Worm (Caenorhabditis elegans) whole organism, late embryonic: Measurements from ENCODE around the gene nsy-1.

Experiments
- C08G9.2 ChIP-seq: sonication (generic microtip); optimal IDR thresholded peaks from 2 replicates; lab custom pipeline; 2016; ENCODE audit warnings: mild to moderate bottlenecking, missing genetic modification characterization, moderate library complexity, missing compliant biosample characterization
- C38D4.7 ChIP-seq: fragments of 200-800 bp; sonication (Bioruptor generic); optimal IDR thresholded peaks from 2 replicates; lab custom pipeline; 2018; ENCODE audit warnings: mild to moderate bottlenecking, missing genetic modification characterization, moderate library complexity, missing compliant biosample characterization
- F13H6.1 ChIP-seq: sonication (generic microtip); optimal IDR thresholded peaks from 2 replicates; lab custom pipeline; 2016; ENCODE audit warnings: missing genetic modification characterization, missing compliant biosample characterization
- K02D7.2 ChIP-seq: sonication (generic microtip); optimal IDR thresholded peaks from 2 replicates; lab custom pipeline; 2017; ENCODE audit warnings: mild to moderate bottlenecking, missing genetic modification characterization, missing compliant biosample characterization
- K09A11.1 ChIP-seq: sonication (generic microtip); optimal IDR thresholded peaks from 2 replicates; lab custom pipeline; 2017; ENCODE audit warnings: antibody characterized with exemption, mild to moderate bottlenecking, missing genetic modification characterization, missing compliant biosample characterization; ENCODE audit not compliant: insufficient read depth
- T23F11.4 ChIP-seq: fragments of 200-800 bp; sonication (Bioruptor generic); optimal IDR thresholded peaks from 2 replicates; lab custom pipeline; 2018; ENCODE audit warnings: mild to moderate bottlenecking, missing genetic modification characterization, missing compliant biosample characterization
- ahr-1 ChIP-seq: sonication (generic microtip); optimal IDR thresholded peaks from 2 replicates; lab custom pipeline; 2016; ENCODE audit warnings: missing genetic modification characterization, missing compliant biosample characterization
- ceh-14 ChIP-seq: sonication (generic microtip); optimal IDR thresholded peaks from 2 replicates; lab custom pipeline; 2016; ENCODE audit warnings: missing genotype, missing genetic modification characterization, missing compliant biosample characterization
- ceh-22 ChIP-seq: sonication (generic microtip); optimal IDR thresholded peaks from 2 replicates; lab custom pipeline; 2017; ENCODE audit warnings: missing biosample characterization, missing genetic modification characterization
- ceh-24 ChIP-seq: sonication (generic microtip); optimal IDR thresholded peaks from 2 replicates; lab custom pipeline; 2016; ENCODE audit warnings: mild to moderate bottlenecking, missing genetic modification characterization, missing compliant biosample characterization
- ceh-30 ChIP-seq: fragments of 150-350 bp; optimal IDR thresholded peaks from 2 replicates; lab custom pipeline; 2014; ENCODE audit warnings: missing biosample characterization, missing genetic modification characterization
- ceh-31 ChIP-seq: sonication (generic microtip); optimal IDR thresholded peaks from 2 replicates; lab custom pipeline; 2016; ENCODE audit warnings: missing genetic modification characterization, missing compliant biosample characterization
- ceh-34 ChIP-seq: sonication (generic microtip); optimal IDR thresholded peaks from 2 replicates; lab custom pipeline; 2016; ENCODE audit warnings: mild to moderate bottlenecking, missing genetic modification characterization, missing compliant biosample characterization
- ceh-45 ChIP-seq: fragments of 200-800 bp; sonication (Bioruptor generic); IDR thresholded peaks from 2 replicates; pipeline ENCODE4 v1.3.6; 2022; ENCODE audit warnings: missing genetic modification reagents, missing genetic modification characterization, missing compliant biosample characterization
- ceh-48 ChIP-seq: sonication (generic microtip); optimal IDR thresholded peaks from 2 replicates; lab custom pipeline; 2016; ENCODE audit warnings: missing genetic modification characterization, inconsistent platforms, missing compliant biosample characterization
- ceh-6 ChIP-seq: fragments of 200-800 bp; sonication (Bioruptor generic); optimal IDR thresholded peaks from 2 replicates; lab custom pipeline; 2018; ENCODE audit warnings: mild to moderate bottlenecking, missing genetic modification characterization, missing compliant biosample characterization
- ceh-9 ChIP-seq: sonication (generic microtip); optimal IDR thresholded peaks from 2 replicates; lab custom pipeline; 2016; ENCODE audit warnings: mild to moderate bottlenecking, missing genetic modification characterization, inconsistent platforms, missing compliant biosample characterization
- dve-1 ChIP-seq: sonication (generic microtip); optimal IDR thresholded peaks from 2 replicates; lab custom pipeline; 2017; ENCODE audit warnings: antibody characterized with exemption, mild to moderate bottlenecking, missing genetic modification characterization, missing compliant biosample characterization
- elt-2 ChIP-seq: sonication (generic microtip); optimal IDR thresholded peaks from 2 replicates; lab custom pipeline; 2016; ENCODE audit warnings: missing genetic modification reagents, missing genetic modification characterization, missing compliant biosample characterization
- ets-4 ChIP-seq: sonication (generic microtip); optimal IDR thresholded peaks from 2 replicates; lab custom pipeline; 2016; ENCODE audit warnings: missing genetic modification characterization, missing compliant biosample characterization
- eyg-1 ChIP-seq: sonication (generic microtip); optimal IDR thresholded peaks from 2 replicates; lab custom pipeline; 2016; ENCODE audit warnings: missing genotype, missing genetic modification characterization, missing compliant biosample characterization
- fax-1 ChIP-seq: sonication (generic microtip); optimal IDR thresholded peaks from 2 replicates; lab custom pipeline; 2016; ENCODE audit warnings: missing genotype, missing genetic modification characterization, missing compliant biosample characterization
- hlh-13 ChIP-seq: fragments of 200-800 bp; sonication (Bioruptor generic); optimal IDR thresholded peaks from 2 replicates; lab custom pipeline; 2018; ENCODE audit warnings: mild to moderate bottlenecking, missing genetic modification characterization, missing compliant biosample characterization
- hlh-15 ChIP-seq: sonication (generic microtip); optimal IDR thresholded peaks from 2 replicates; lab custom pipeline; 2016; ENCODE audit warnings: missing genetic modification characterization, missing compliant biosample characterization
- hlh-30 ChIP-seq: sonication (generic microtip); optimal IDR thresholded peaks from 2 replicates; lab custom pipeline; 2017; ENCODE audit warnings: antibody characterized with exemption, missing genetic modification characterization, missing compliant biosample characterization; ENCODE audit not compliant: insufficient read depth
- lim-6 ChIP-seq: sonication (generic microtip); optimal IDR thresholded peaks from 2 replicates; lab custom pipeline; 2016; ENCODE audit warnings: missing genetic modification characterization, missing compliant biosample characterization
- lin-11 ChIP-seq: fragments of 200-800 bp; sonication (Bioruptor generic); optimal IDR thresholded peaks from 2 replicates; lab custom pipeline; 2018; ENCODE audit warnings: mild to moderate bottlenecking, missing genetic modification characterization, missing compliant biosample characterization
- nfya-1 ChIP-seq: sonication (generic microtip); optimal IDR thresholded peaks from 2 replicates; lab custom pipeline; 2017; ENCODE audit warnings: missing genetic modification characterization, mild to moderate bottlenecking, missing compliant biosample characterization, antibody characterized with exemption, moderate library complexity
- nhr-232 ChIP-seq: sonication (generic microtip); optimal IDR thresholded peaks from 2 replicates; lab custom pipeline; 2016; ENCODE audit warnings: missing genetic modification characterization, missing compliant biosample characterization
- odd-2 ChIP-seq: sonication (generic microtip); optimal IDR thresholded peaks from 2 replicates; lab custom pipeline; 2017; ENCODE audit warnings: antibody characterized with exemption, mild to moderate bottlenecking, missing genetic modification characterization, missing compliant biosample characterization
- pat-9 ChIP-seq: fragments of 200-800 bp; sonication (Bioruptor generic); optimal IDR thresholded peaks from 2 replicates; lab custom pipeline; 2018; ENCODE audit warnings: mild to moderate bottlenecking, missing genetic modification characterization, moderate library complexity, missing compliant biosample characterization
- pha-2 ChIP-seq: sonication (generic microtip); optimal IDR thresholded peaks from 2 replicates; lab custom pipeline; 2017; ENCODE audit warnings: mild to moderate bottlenecking, missing genetic modification characterization, missing compliant biosample characterization
- pqm-1 ChIP-seq: sonication (generic microtip); optimal IDR thresholded peaks from 2 replicates; lab custom pipeline; 2016; ENCODE audit warnings: missing genetic modification characterization, missing compliant biosample characterization
- pros-1 ChIP-seq: fragments of 150-350 bp; optimal IDR thresholded peaks from 2 replicates; lab custom pipeline; 2014; ENCODE audit warnings: missing biosample characterization, missing genetic modification reagents, missing genetic modification characterization
- rnt-1 ChIP-seq: sonication (generic microtip); optimal IDR thresholded peaks from 2 replicates; lab custom pipeline; 2016; ENCODE audit warnings: missing genetic modification characterization, missing compliant biosample characterization
- sdc-2 ChIP-seq: sonication (generic microtip); optimal IDR thresholded peaks from 2 replicates; lab custom pipeline; 2016; ENCODE audit warnings: missing genotype, missing genetic modification characterization, missing compliant biosample characterization
- sox-2 ChIP-seq: fragments of 200-800 bp; sonication (Bioruptor generic); IDR thresholded peaks from 2 replicates; pipeline ENCODE4 v1.3.6; 2022; ENCODE audit warnings: missing genetic modification reagents, missing genetic modification characterization, missing compliant biosample characterization
- sox-4 ChIP-seq: sonication (generic microtip); optimal IDR thresholded peaks from 2 replicates; lab custom pipeline; 2017; ENCODE audit warnings: mild to moderate bottlenecking, missing genetic modification characterization, inconsistent platforms, missing compliant biosample characterization
- tbx-2 ChIP-seq: sonication (generic microtip); optimal IDR thresholded peaks from 2 replicates; lab custom pipeline; 2016; ENCODE audit warnings: missing genetic modification characterization, missing compliant biosample characterization
- ttx-3 ChIP-seq: sonication (generic microtip); optimal IDR thresholded peaks from 2 replicates; lab custom pipeline; 2016; ENCODE audit warnings: missing genetic modification reagents, missing genetic modification characterization, missing compliant biosample characterization
- unc-3 ChIP-seq, 2 experiments: fragments of 200-800 bp in 1 of 2; sonication (Bioruptor generic) in 1 of 2; sonication (generic microtip) in 1 of 2; conservative IDR thresholded peaks in 1 of 2; optimal IDR thresholded peaks in 1 of 2; 2 replicates each; pipeline versions ENCODE4 v1.3.6 to Lab custom; 2016 to 2022; ENCODE audit warnings: missing compliant biosample characterization in 2 of 2, missing genetic modification characterization in 2 of 2, missing genetic modification reagents in 1 of 2
- unc-42 ChIP-seq: sonication (generic microtip); optimal IDR thresholded peaks from 2 replicates; lab custom pipeline; 2016; ENCODE audit warnings: missing genotype, missing genetic modification characterization, missing compliant biosample characterization
- unc-55 ChIP-seq: sonication (generic microtip); optimal IDR thresholded peaks from 2 replicates; lab custom pipeline; 2017; ENCODE audit warnings: missing biosample characterization, missing genetic modification reagents, missing genetic modification characterization

The nsy-1 gene

ce11 chrII:4994939-4995338 is 27.6 kb upstream of the nsy-1 start, which contains the start of gene rnh-1.0:
Gene rnh-1.0 (plus strand): TSS chrII:4995327.
- TF ChIP-seq unc-55 (GFP tag; lab: Kevin White, UChicago) (peak; percentile 31), T23F11.4 (no peak), pqm-1 (tag; lab: Kevin White, UChicago) (no peak), odd-2 (tag; lab: Kevin White, UChicago) (no peak), hlh-13 (GFP tag; lab: Kevin White, UChicago) (no peak), ceh-31 (tag; lab: Kevin White, UChicago) (no peak), sox-4 (tag; lab: Kevin White, UChicago) (no peak), rnt-1 (tag; lab: Kevin White, UChicago) (no peak), ahr-1 (tag; lab: Kevin White, UChicago) (no peak)
- TF ChIP-seq, all 69 proteins: peak for 1

- TF ChIP-seq ceh-45 (GFP tag; lab: Robert Waterston, UW) (no peak), sox-4 (tag; lab: Kevin White, UChicago) (no peak)
- TF ChIP-seq, all 69 proteins: peak for 0
These were observed 23.9 kb upstream of the nsy-1 start, which contains the start of gene F59A6.11 for ce11 chrII:4998657-4999056. Gene F59A6.11 (minus strand): TSS chrII:4998757.

ce11 chrII:4999122-4999521 is 23.4 kb upstream of the nsy-1 start, which contains the start of gene citk-2:
Gene citk-2 (plus strand): TSS chrII:4999520.
- TF ChIP-seq rnt-1 (tag; lab: Kevin White, UChicago) (peak; percentile 20), K02D7.2 (tag; lab: Kevin White, UChicago) (no peak), ceh-45 (GFP tag; lab: Robert Waterston, UW) (no peak), ceh-9 (no peak), nhr-232 (tag; lab: Kevin White, UChicago) (no peak), ceh-14 (peak; percentile 1), pros-1 (peak; percentile 21), pha-2 (no peak), C38D4.7 (GFP tag; lab: Kevin White, UChicago) (no peak), sdc-2 (tag; lab: Kevin White, UChicago) (peak; percentile 31), unc-42 (tag; lab: Kevin White, UChicago) (peak; percentile 77), ceh-22 (tag; lab: Kevin White, UChicago) (no peak), hlh-30 (no peak), K09A11.1 (tag; lab: Kevin White, UChicago) (no peak), eyg-1 (tag; lab: Kevin White, UChicago) (no peak), nfya-1 (tag; lab: Kevin White, UChicago) (peak; percentile 86), T23F11.4 (no peak), dve-1 (peak; percentile 39), elt-2 (tag; lab: Kevin White, UChicago) (no peak), ceh-30 (tag; lab: Kevin White, UChicago) (no peak), ceh-31 (tag; lab: Kevin White, UChicago) (peak; percentile 73), fax-1 (no peak), C08G9.2 (tag; lab: Kevin White, UChicago) (no peak), ceh-24 (tag; lab: Kevin White, UChicago) (no peak), unc-3 (GFP tag; conservative IDR thresholded peaks at IDR 0.05; lab: Robert Waterston, UW) (no peak), unc-3 (tag; optimal IDR thresholded peaks at IDR 0.05; lab: Kevin White, UChicago) (no peak), unc-55 (GFP tag; lab: Kevin White, UChicago) (peak; percentile 61), tbx-2 (tag; lab: Kevin White, UChicago) (peak; percentile 9), pqm-1 (tag; lab: Kevin White, UChicago) (no peak), F13H6.1 (no peak), ets-4 (tag; lab: Kevin White, UChicago) (peak; percentile 26), lin-11 (tag; lab: Kevin White, UChicago) (no peak)

ce11 chrII:5001866-5002265 is 20.7 kb upstream of the nsy-1 start:
- no peak for TF ChIP-seq ceh-6 (GFP tag; lab: Kevin White, UChicago)
- no peak for TF ChIP-seq sox-2 (GFP tag; lab: Robert Waterston, UW)
- TF ChIP-seq hlh-30 = no peak
- TF ChIP-seq ceh-48 (tag; lab: Kevin White, UChicago) = no peak
- TF ChIP-seq ceh-34 (tag; lab: Kevin White, UChicago) = no peak
- no peak for TF ChIP-seq ceh-24 (tag; lab: Kevin White, UChicago)
- no peak for TF ChIP-seq ttx-3 (tag; lab: Kevin White, UChicago)
- TF ChIP-seq hlh-15 (tag; lab: Kevin White, UChicago) = no peak
- no peak for TF ChIP-seq ceh-45 (GFP tag; lab: Robert Waterston, UW)
- TF ChIP-seq lim-6 (tag; lab: Kevin White, UChicago) = no peak
- no peak for TF ChIP-seq pat-9
